Worm (Caenorhabditis elegans) whole organism, dauer: ENCODE data around the gene F59E12.3.
"Not testable (repeated sequence)": the region's sequence is repeated elsewhere in the genome, so short reads cannot be mapped to it uniquely, and the experiment has no call there.

ENCODE experiments used
- unc-62 ChIP-seq: sonication (generic microtip); optimal IDR thresholded peaks from 2 replicates; lab custom pipeline; 2017; ENCODE audit warnings: missing biosample characterization, missing genetic modification reagents, missing genetic modification characterization

Gene F59E12.3

ce11 chrII:5630851-5631401 is 7.2 kb upstream of the F59E12.3 start, which contains the start of the genes F59E12.6 and npl-4.1:
F59E12.6 (minus strand) TSS chrII:5630951.
npl-4.1 (plus strand) TSS chrII:5631351.
- not testable (repeated sequence) for TF ChIP-seq unc-62

ce11 chrII:5633453-5633852 is 4.7 kb upstream of the F59E12.3 start:
- TF ChIP-seq unc-62, result no peak

ce11 chrII:5636826-5637225 is 1.3 kb upstream of the F59E12.3 start, which contains the start of gene F59E12.8:
F59E12.8 (minus strand) TSS chrII:5636926.
- TF ChIP-seq unc-62, result no peak

- TF ChIP-seq unc-62, result no peak
These were observed 2.4 kb downstream of the F59E12.3 start for ce11 chrII:5640362-5641079.

ce11 chrII:5642110-5642509 is 4.0 kb downstream of the F59E12.3 start:
- TF ChIP-seq unc-62, result no peak

- no peak for TF ChIP-seq unc-62
These were observed 8.8 kb downstream of the F59E12.3 start, which contains the start of gene F59E12.9 for ce11 chrII:5646942-5647341. F59E12.9 (minus strand) TSS chrII:5647042.

ce11 chrII:5648272-5648671 is 10.1 kb downstream of the F59E12.3 start, which contains the start of gene ddl-1:
ddl-1 (minus strand) TSS chrII:5648372.
- no peak for TF ChIP-seq unc-62

ce11 chrII:5649236-5650004 is 11.3 kb downstream of the F59E12.3 start, which contains the start of the genes sam-4, F59E12.17 and zyg-1:
sam-4 (minus strand) TSS chrII:5649286.
F59E12.17 (minus strand) TSS chrII:5649470.
zyg-1 (plus strand) TSS chrII:5649748.
- no peak for TF ChIP-seq unc-62

- TF ChIP-seq unc-62, result no peak
These were observed 13.3 kb downstream of the F59E12.3 start for ce11 chrII:5651426-5651825.

- no peak for TF ChIP-seq unc-62
These were observed 14.2 kb downstream of the F59E12.3 start, which contains the start of gene bli-2 for ce11 chrII:5652334-5652733. bli-2 (minus strand) TSS chrII:5652434.

ce11 chrII:5654215-5654614 is 16.1 kb downstream of the F59E12.3 start, which contains the start of gene F59E12.1:
F59E12.1 (plus strand) TSS chrII:5654515.
- no peak for TF ChIP-seq unc-62

- TF ChIP-seq unc-62, result no peak
These were observed 21.5 kb downstream of the F59E12.3 start, which contains the start of gene fut-3 for ce11 chrII:5659675-5660074. fut-3 (minus strand) TSS chrII:5659775.

ce11 chrII:5660155-5660554 is 22.0 kb downstream of the F59E12.3 start:
- no peak for TF ChIP-seq unc-62

- no peak for TF ChIP-seq unc-62
These were observed 22.9 kb downstream of the F59E12.3 start, which contains the start of the genes ift-43 and mdt-26 for ce11 chrII:5660736-5661734. ift-43 (minus strand) TSS chrII:5660786. mdt-26 (plus strand) TSS chrII:5661181.

- TF ChIP-seq unc-62, result no peak
These were observed 23.6 kb downstream of the F59E12.3 start for ce11 chrII:5661735-5662177.
